Fruit fly (Drosophila melanogaster) whole organism, pupa: ENCODE data around the gene Dnaaf6.

Experiments used
- CG10348 ChIP-seq: fragments of 200-800 bp; sonication (Bioruptor generic); IDR thresholded peaks from 2 replicates; pipeline ENCODE4 v1.3.6; 2022; ENCODE audit warnings: missing biosample characterization, missing genetic modification characterization
- CG15710 ChIP-seq: fragments of 200-800 bp; sonication (Bioruptor generic); optimal IDR thresholded peaks from 2 replicates; lab custom pipeline; 2018; ENCODE audit warnings: missing biosample characterization, mild to moderate bottlenecking, missing genetic modification characterization, moderate library complexity
- CG8159 ChIP-seq: fragments of 200-800 bp; sonication (Bioruptor generic); optimal IDR thresholded peaks from 3 replicates; lab custom pipeline; 2018; ENCODE audit warnings: missing biosample characterization, mild to moderate bottlenecking, missing genetic modification characterization, moderate library complexity
- Snoo ChIP-seq: fragments of 200-800 bp; sonication (Bioruptor generic); optimal IDR thresholded peaks from 3 replicates; lab custom pipeline; 2017; ENCODE audit warnings: missing biosample characterization, mild to moderate bottlenecking, missing genetic modification characterization, inconsistent platforms

- TF ChIP-seq Snoo (tag; lab: Kevin White, UChicago) (no peak), CG10348 (GFP tag; lab: Robert Waterston, UW) (no peak), CG15710 (tag; lab: Kevin White, UChicago) (no peak), CG8159 (tag; lab: Kevin White, UChicago) (no peak)
Measured at dm6 chr3L:14733417-14733816, 48.8 kb downstream of the Dnaaf6 start, which contains the start of gene CG13471.
